Worm (Caenorhabditis elegans): ENCODE data around the gene fzy-1.

fzy-1 gene

DNA sequence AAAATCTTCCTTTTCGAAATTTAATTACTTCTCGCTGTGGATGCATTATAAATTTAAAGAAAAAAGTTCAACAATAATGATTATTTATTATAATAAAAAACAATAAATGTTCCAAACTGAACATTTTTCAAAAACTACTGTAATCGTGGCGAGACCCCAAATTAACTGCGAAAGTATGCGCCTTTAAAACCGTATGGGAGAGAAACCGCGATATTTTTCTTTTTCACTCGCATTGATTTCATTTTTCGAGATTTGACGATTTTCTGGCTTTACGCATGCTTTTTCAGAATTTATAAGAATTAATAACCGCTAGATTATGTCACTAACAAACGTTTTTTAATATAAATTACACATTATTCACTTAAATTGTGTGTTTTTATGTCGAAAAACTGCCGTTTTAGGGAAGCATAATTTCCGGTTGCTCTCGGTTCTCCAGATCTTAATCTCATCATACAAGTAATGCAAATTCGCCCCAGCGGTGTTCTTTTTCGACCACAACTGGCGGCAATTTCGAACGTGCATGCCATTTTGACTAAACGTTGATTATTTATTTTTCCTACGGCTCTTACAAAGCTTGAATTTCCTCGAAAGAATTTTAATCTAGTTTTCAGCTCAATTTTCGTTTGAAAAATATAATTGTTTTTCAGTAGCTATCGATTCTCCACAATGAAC, 552 bp downstream of the fzy-1 start, which contains the start of gene F12A10.8 (continued):
- peak; percentile 13 for TF ChIP-seq snpc-3.4 (tag; optimal IDR thresholded peaks at IDR 0.05)
- TF ChIP-seq madf-3 (GFP tag; IDR thresholded peaks at IDR 0.05) = no peak
- TF ChIP-seq Y95B8A.8 (GFP tag; IDR thresholded peaks at IDR 0.05) = no peak
- no peak for TF ChIP-seq ztf-26 (tag; optimal IDR thresholded peaks at IDR 0.05)
- TF ChIP-seq aptf-3 (GFP tag; IDR thresholded peaks at IDR 0.05) = no peak
- TF ChIP-seq tbp1 (GFP tag; optimal IDR thresholded peaks at IDR 0.05) = no peak
- TF ChIP-seq snpc-1.3 (tag; optimal IDR thresholded peaks at IDR 0.05; ENCODE audit: insufficient read depth) = peak; percentile 1
- TF ChIP-seq let-607 (tag; optimal IDR thresholded peaks at IDR 0.05) = no peak
- no peak for TF ChIP-seq gei-17 (GFP tag; optimal IDR thresholded peaks at IDR 0.05)
- TF ChIP-seq sea-2 (GFP tag; IDR thresholded peaks at IDR 0.05) = no peak
- no peak for TF ChIP-seq nfya-1 (tag; optimal IDR thresholded peaks at IDR 0.05; ENCODE audit: borderline replicate concordance, insufficient read depth)

ce11 chrII:5503760-5504159, 3.2 kb downstream of the fzy-1 start, which contains the start of gene cyp-44A1:
Gene cyp-44A1 (plus strand): TSS chrII:5504044.
- TF ChIP-seq zfh-2 (GFP tag; conservative IDR thresholded peaks at IDR 0.05) = no peak
- TF ChIP-seq Y95B8A.8 (GFP tag; IDR thresholded peaks at IDR 0.05) = no peak
- TF ChIP-seq F57C9.4 (tag; optimal IDR thresholded peaks at IDR 0.05) = no peak
- no peak for TF ChIP-seq B0261.1 (tag; optimal IDR thresholded peaks at IDR 0.05)
- no peak for TF ChIP-seq Y56A3A.18 (GFP tag; IDR thresholded peaks at IDR 0.05)
- no peak for TF ChIP-seq aptf-2 (GFP tag; conservative IDR thresholded peaks at IDR 0.05)
- TF ChIP-seq ceh-79 (tag; optimal IDR thresholded peaks at IDR 0.05) = no peak
- no peak for TF ChIP-seq let-526 (GFP tag; IDR thresholded peaks at IDR 0.05)
- no peak for TF ChIP-seq cebp-2 (GFP tag; IDR thresholded peaks at IDR 0.05)
- TF ChIP-seq ceh-27 (GFP tag; optimal IDR thresholded peaks at IDR 0.05) = no peak
- TF ChIP-seq sea-2 (GFP tag; IDR thresholded peaks at IDR 0.05) = no peak
- no peak for TF ChIP-seq ztf-3 (GFP tag; optimal IDR thresholded peaks at IDR 0.05)
- no peak for TF ChIP-seq egl-18 (GFP tag; IDR thresholded peaks at IDR 0.05)
- no peak for TF ChIP-seq hlh-26 (GFP tag; conservative IDR thresholded peaks at IDR 0.05)
- no peak for TF ChIP-seq F55B11.4 (tag; optimal IDR thresholded peaks at IDR 0.05; ENCODE audit: borderline replicate concordance, insufficient read depth)
- TF ChIP-seq ztf-25 (GFP tag; IDR thresholded peaks at IDR 0.05) = no peak
- no peak for TF ChIP-seq die-1 (tag; optimal IDR thresholded peaks at IDR 0.05)
- TF ChIP-seq rcor-1 (GFP tag; IDR thresholded peaks at IDR 0.05) = no peak
- TF ChIP-seq Y67H2A.10 (GFP tag; conservative IDR thresholded peaks at IDR 0.05) = no peak

ce11 chrII:5505820-5506287, 5.3 kb downstream of the fzy-1 start, which contains the start of gene npp-24:
Gene npp-24 (plus strand): TSS chrII:5505870.
- TF ChIP-seq lin-35 (GFP tag; optimal IDR thresholded peaks at IDR 0.05) = peak in 1 of 3 experiments; percentile 43
- no peak for TF ChIP-seq rcor-1 (GFP tag; IDR thresholded peaks at IDR 0.05)

DNA sequence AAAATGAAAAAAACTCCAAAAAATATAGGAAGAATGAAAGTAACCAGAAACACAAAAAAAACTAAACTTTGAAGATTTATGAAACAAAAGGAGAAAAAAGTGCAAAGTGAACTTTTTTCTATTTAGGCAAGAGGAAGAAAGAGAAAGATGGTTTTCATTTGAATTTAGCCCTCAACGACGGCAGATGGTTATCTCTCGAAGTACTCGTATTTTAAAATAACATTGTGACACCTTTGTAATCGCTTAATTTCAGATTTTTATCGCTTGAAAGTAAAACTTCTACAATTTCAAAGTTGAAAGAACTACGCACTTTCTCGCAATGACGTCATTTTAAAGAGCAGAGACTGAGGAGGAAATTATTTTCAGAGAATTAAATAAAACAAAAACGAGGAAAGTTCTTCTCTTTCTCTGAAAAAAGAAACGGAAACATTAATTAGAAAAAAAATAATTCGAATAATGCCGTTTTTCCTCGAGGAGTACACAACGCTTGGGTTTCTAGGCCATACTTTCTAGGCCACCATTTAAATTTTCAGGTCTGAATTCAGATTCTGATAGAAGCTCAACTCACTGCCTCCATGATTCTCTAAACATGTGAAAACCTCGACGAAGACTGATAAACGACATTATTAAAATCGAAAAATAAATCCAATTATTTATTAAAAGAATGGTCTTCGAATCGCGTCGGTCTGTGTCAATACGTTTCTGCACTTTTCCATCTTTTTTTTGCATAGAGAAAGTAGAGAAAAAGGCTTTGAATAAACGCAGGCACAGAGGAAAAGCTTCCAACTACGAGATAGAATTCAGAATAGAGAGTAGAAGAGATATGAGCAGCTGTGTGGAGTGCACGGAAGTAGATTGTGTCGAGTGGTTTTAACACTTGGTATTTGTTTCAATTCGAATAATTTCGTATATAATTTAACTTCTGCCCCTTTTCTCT, 11.1 kb downstream of the fzy-1 start:
- TF ChIP-seq unc-130 (GFP tag; optimal IDR thresholded peaks at IDR 0.05) (peak; percentile 57), ztf-6 (GFP tag; IDR thresholded peaks at IDR 0.05) (no peak), nhr-80 (tag; optimal IDR thresholded peaks at IDR 0.05) (no peak), rpc-1 (optimal IDR thresholded peaks at IDR 0.05) (no peak), rpc-1 (tag; optimal IDR thresholded peaks at IDR 0.05) (no peak), F10E7.11 (tag; optimal IDR thresholded peaks at IDR 0.05) (no peak), nhr-90 (tag; optimal IDR thresholded peaks at IDR 0.05) (no peak), ztf-28 (GFP tag; IDR thresholded peaks at IDR 0.05) (0 out of 2 replicates have a peak, but pooled peaks have one; percentile 22), madf-8 (GFP tag; conservative IDR thresholded peaks at IDR 0.05) (peak; percentile 88), Y79H2A.3 (GFP tag; conservative IDR thresholded peaks at IDR 0.05) (no peak), nhr-120 (GFP tag; IDR thresholded peaks at IDR 0.05) (no peak), ceh-27 (GFP tag; optimal IDR thresholded peaks at IDR 0.05) (no peak), snpc-1.3 (tag; optimal IDR thresholded peaks at IDR 0.05; ENCODE audit: insufficient read depth) (no peak), K11D2.4 (GFP tag; IDR thresholded peaks at IDR 0.05) (no peak)

Data from whole organism, young adult.